Fruit fly (Drosophila melanogaster): ENCODE measurements around the gene CG5245.
A peak's percentile ranks its signal among the peaks of the same experiment; 100 is the strongest.

Gene CG5245

dm6 chr3R:12413274-12413958, 15.9 kb upstream of the CG5245 start, which contains the start of the genes Dip-C and pps (continued):
- TF ChIP-seq dimm (GFP tag; IDR thresholded peaks at IDR 0.05) (no peak), ranshi (GFP tag; IDR thresholded peaks at IDR 0.05) (no peak), CG4424 (GFP tag; optimal IDR thresholded peaks at IDR 0.05) (no peak), CG10543 (GFP tag; optimal IDR thresholded peaks at IDR 0.05) (no peak), her (GFP tag; optimal IDR thresholded peaks at IDR 0.05) (no peak), CG16815 (GFP tag; optimal IDR thresholded peaks at IDR 0.05) (no peak), CG16779 (GFP tag; IDR thresholded peaks at IDR 0.05) (no peak), Asciz (GFP tag; optimal IDR thresholded peaks at IDR 0.05) (no peak), CG5180 (GFP tag; optimal IDR thresholded peaks at IDR 0.05) (no peak), D19A (tag; optimal IDR thresholded peaks at IDR 0.05) (no peak), fd64A (GFP tag; optimal IDR thresholded peaks at IDR 0.05) (no peak), CG10366 (GFP tag; IDR thresholded peaks at IDR 0.05) (no peak), Dll (GFP tag; IDR thresholded peaks at IDR 0.05; ENCODE audit: partially characterized antibody) (peak; percentile 75), trh (GFP tag; optimal IDR thresholded peaks at IDR 0.05) (no peak), bab2 (GFP tag; optimal IDR thresholded peaks at IDR 0.05) (no peak), CG5245 (GFP tag; optimal IDR thresholded peaks at IDR 0.05) (no peak), CG2116 (GFP tag; optimal IDR thresholded peaks at IDR 0.05) (peak; percentile 35), CG4730 (GFP tag; IDR thresholded peaks at IDR 0.05) (no peak), Neu2 (GFP tag; optimal IDR thresholded peaks at IDR 0.05; ENCODE audit: borderline replicate concordance) (no peak), unpg (GFP tag; optimal IDR thresholded peaks at IDR 0.05) (no peak), CG7987 (GFP tag; optimal IDR thresholded peaks at IDR 0.05) (no peak), CG18262 (tag; optimal IDR thresholded peaks at IDR 0.05) (no peak), CG6689 (GFP tag; IDR thresholded peaks at IDR 0.05) (no peak), CG18764 (GFP tag; optimal IDR thresholded peaks at IDR 0.05) (no peak), D19B (GFP tag; optimal IDR thresholded peaks at IDR 0.05) (no peak), CG4328 (GFP tag; optimal IDR thresholded peaks at IDR 0.05) (no peak), CG2129 (GFP tag; IDR thresholded peaks at IDR 0.05; ENCODE audit: partially characterized antibody) (peak; percentile 40; the same call in 1 of the 2 replicates), Spps (tag; optimal IDR thresholded peaks at IDR 0.05) (no peak), CG15514 (GFP tag; optimal IDR thresholded peaks at IDR 0.05) (peak; percentile 99), CG6175 (GFP tag; IDR thresholded peaks at IDR 0.05) (no peak), CG3726 (GFP tag; IDR thresholded peaks at IDR 0.05) (no peak), Hr3 (GFP tag; optimal IDR thresholded peaks at IDR 0.05) (no peak), Trl (optimal IDR thresholded peaks at IDR 0.05) (no peak), Trl (GFP tag; optimal IDR thresholded peaks at IDR 0.05) (no peak), Adf1 (GFP tag; IDR thresholded peaks at IDR 0.05) (no peak), mirr (GFP tag; optimal IDR thresholded peaks at IDR 0.05) (peak; percentile 23), Abd-B (GFP tag; optimal IDR thresholded peaks at IDR 0.05) (no peak), CG6654 (GFP tag; optimal IDR thresholded peaks at IDR 0.05) (no peak), gcm (GFP tag; optimal IDR thresholded peaks at IDR 0.05) (peak; percentile 60), NC2β (GFP tag; optimal IDR thresholded peaks at IDR 0.05) (no peak), ttk (GFP tag; IDR thresholded peaks at IDR 0.05) (no peak), cg (GFP tag; optimal IDR thresholded peaks at IDR 0.05) (no peak), Dek (tag; optimal IDR thresholded peaks at IDR 0.05) (no peak), Dip3 (GFP tag; optimal IDR thresholded peaks at IDR 0.05) (no peak), Dref (GFP tag; IDR thresholded peaks at IDR 0.05) (peak; percentile 75), maf-S (GFP tag; optimal IDR thresholded peaks at IDR 0.05) (no peak), crc (GFP tag; optimal IDR thresholded peaks at IDR 0.05) (no peak), gfzf (GFP tag; optimal IDR thresholded peaks at IDR 0.05) (peak; percentile 80), Side (GFP tag; optimal IDR thresholded peaks at IDR 0.05) (no peak), knrl (GFP tag; IDR thresholded peaks at IDR 0.05; ENCODE audit: partially characterized antibody) (peak; percentile 76), sr (GFP tag; IDR thresholded peaks at IDR 0.05) (no peak)

All from whole organism, embryonic.